Worm (Caenorhabditis elegans): ENCODE measurements around the gene C31C9.6.

- TF ChIP-seq snpc-4 (tag; optimal IDR thresholded peaks at IDR 0.05) (no peak), skn-1 (tag; optimal IDR thresholded peaks at IDR 0.05) (no peak), elt-1 (tag; optimal IDR thresholded peaks at IDR 0.05) (no peak), pha-4 (tag; optimal IDR thresholded peaks at IDR 0.05) (no peak)
Measured at ce11 chrII:13681063-13681462, 19.2 kb upstream of the C31C9.6 start.
